Fruit fly (Drosophila melanogaster) whole organism, wandering third instar larva: ENCODE results near the gene Drsl1.

ENCODE experiments used
- Abd-B ChIP-seq: fragments of >200 bp; optimal IDR thresholded peaks from 2 replicates; lab custom pipeline; 2017; ENCODE audit warnings: missing biosample characterization, missing genetic modification characterization
- CrebA ChIP-seq: fragments of 200-800 bp; sonication (Bioruptor generic); optimal IDR thresholded peaks from 2 replicates; lab custom pipeline; 2016; ENCODE audit warnings: missing biosample characterization, mild to moderate bottlenecking, missing genetic modification characterization, borderline replicate concordance
- Dfd ChIP-seq: fragments of >200 bp; optimal IDR thresholded peaks from 2 replicates; lab custom pipeline; 2017; ENCODE audit warnings: missing biosample characterization, missing genetic modification characterization
- Hr78 ChIP-seq: fragments of >200 bp; optimal IDR thresholded peaks from 2 replicates; lab custom pipeline; 2017; ENCODE audit warnings: missing biosample characterization, missing genetic modification characterization
- Hr83 ChIP-seq: fragments of 200-300 bp; sonication (Bioruptor generic); optimal IDR thresholded peaks from 2 replicates; lab custom pipeline; 2016; ENCODE audit warnings: missing biosample characterization, mild to moderate bottlenecking, missing genetic modification characterization, moderate library complexity; ENCODE audit not compliant: poor library complexity, severe bottlenecking
- Mio ChIP-seq: sonication (Bioruptor generic); optimal IDR thresholded peaks from 2 replicates; lab custom pipeline; 2016; ENCODE audit warnings: missing biosample characterization, missing genetic modification characterization
- brk ChIP-seq: fragments of 200-800 bp; sonication (Bioruptor generic); optimal IDR thresholded peaks from 2 replicates; lab custom pipeline; 2016; ENCODE audit warnings: missing biosample characterization, mild to moderate bottlenecking, missing genetic modification characterization
- psq ChIP-seq: fragments of 200-800 bp; sonication (Bioruptor generic); optimal IDR thresholded peaks from 3 replicates; lab custom pipeline; 2017; ENCODE audit warnings: missing biosample characterization, mild to moderate bottlenecking, missing genetic modification characterization, moderate library complexity
- rgr ChIP-seq: fragments of 200-800 bp; sonication (Bioruptor generic); optimal IDR thresholded peaks from 3 replicates; lab custom pipeline; 2016; ENCODE audit warnings: missing biosample characterization, mild to moderate bottlenecking, missing genetic modification characterization

dm6 chr3L:3352516-3352915, 16.9 kb upstream of the Drsl1 start:
- TF ChIP-seq Abd-B, result no peak
- no peak for TF ChIP-seq Mio
- no peak for TF ChIP-seq Hr83 (GFP tag; lab: Kevin White, UChicago)
- TF ChIP-seq brk (GFP tag; lab: Kevin White, UChicago), result no peak
- no peak for TF ChIP-seq psq
- TF ChIP-seq Hr78 (GFP tag; lab: Kevin White, UChicago), result no peak
- no peak for TF ChIP-seq rgr (GFP tag; lab: Kevin White, UChicago)
- TF ChIP-seq CrebA (GFP tag; lab: Kevin White, UChicago), result no peak
- TF ChIP-seq Dfd, result no peak
